Worm (Caenorhabditis elegans) whole organism, early embryonic: Measurements from ENCODE around the gene srj-21.

Experiments
- ama-1 ChIP-seq: fragments of 150-350 bp; optimal IDR thresholded peaks from 2 replicates; lab custom pipeline; 2014
- flt-1 ChIP-seq: fragments of 200-800 bp; sonication (Bioruptor generic); IDR thresholded peaks from 2 replicates; pipeline ENCODE4 v1.3.6; 2022; ENCODE audit warnings: missing genetic modification characterization, missing compliant biosample characterization
- hmg-4 ChIP-seq: fragments of 200-800 bp; sonication (Bioruptor generic); optimal IDR thresholded peaks from 2 replicates; lab custom pipeline; 2018; ENCODE audit warnings: mild to moderate bottlenecking, missing genetic modification characterization, missing compliant biosample characterization
- hnd-1 ChIP-seq: sonication (generic microtip); optimal IDR thresholded peaks from 2 replicates; lab custom pipeline; 2016; ENCODE audit warnings: missing genetic modification characterization, missing compliant biosample characterization
- pes-1 ChIP-seq: fragments of 200-800 bp; sonication (Bioruptor generic); IDR thresholded peaks from 2 replicates; pipeline ENCODE4 v1.3.6; 2022; ENCODE audit warnings: missing genetic modification reagents, missing genetic modification characterization, missing compliant biosample characterization
- scrt-1 ChIP-seq: fragments of 200-800 bp; sonication (Bioruptor generic); IDR thresholded peaks from 2 replicates; pipeline ENCODE4 v1.3.6; 2022; ENCODE audit warnings: missing genetic modification characterization, missing compliant biosample characterization
- tbx-37 ChIP-seq: fragments of 200-800 bp; sonication (Bioruptor generic); conservative IDR thresholded peaks from 2 replicates; pipeline ENCODE4 v1.3.6; 2022; ENCODE audit warnings: missing genetic modification reagents, missing genetic modification characterization, missing compliant biosample characterization
- tra-4 ChIP-seq: sonication (generic microtip); optimal IDR thresholded peaks from 2 replicates; lab custom pipeline; 2017; ENCODE audit warnings: missing genetic modification characterization, missing compliant biosample characterization

DNA sequence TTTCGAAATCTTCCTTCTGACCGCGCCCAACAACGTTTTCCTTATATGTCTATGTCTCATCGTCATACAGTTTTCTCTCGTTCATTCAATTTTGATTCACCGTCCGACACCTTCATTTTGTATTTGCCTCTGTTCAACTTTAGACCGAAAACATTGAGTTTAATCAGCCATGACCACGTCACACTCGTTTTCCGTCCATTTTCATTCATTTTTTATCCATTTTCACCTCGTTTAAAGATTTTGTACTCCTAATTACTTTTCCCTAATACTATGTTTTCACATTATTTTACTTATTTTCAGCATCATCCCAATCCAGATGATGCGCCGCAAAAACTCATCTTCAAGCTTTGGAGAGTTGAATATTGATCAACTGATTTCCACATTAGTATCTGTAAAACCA lies 42.9 kb upstream of the srj-21 start, which contains the start of gene pph-1:
- TF ChIP-seq ama-1 (no peak), pes-1 (GFP tag; lab: Robert Waterston, UW) (no peak), tbx-37 (no peak), flt-1 (GFP tag; lab: Robert Waterston, UW) (no peak), tra-4 (no peak), scrt-1 (no peak), hmg-4 (GFP tag; lab: Kevin White, UChicago) (no peak), hnd-1 (no peak)
